Fruit fly (Drosophila melanogaster) S2 (cell line): ENCODE measurements around the gene CG43182.

ENCODE experiments used
- CG8478 ChIP-seq: fragments of >200 bp; optimal IDR thresholded peaks from 2 replicates; lab custom pipeline; 2018
- CTCF ChIP-seq, 2 experiments: fragments of >200 bp; optimal IDR thresholded peaks; 2 replicates each; lab custom pipeline; 2018

The CG43182 gene

DNA sequence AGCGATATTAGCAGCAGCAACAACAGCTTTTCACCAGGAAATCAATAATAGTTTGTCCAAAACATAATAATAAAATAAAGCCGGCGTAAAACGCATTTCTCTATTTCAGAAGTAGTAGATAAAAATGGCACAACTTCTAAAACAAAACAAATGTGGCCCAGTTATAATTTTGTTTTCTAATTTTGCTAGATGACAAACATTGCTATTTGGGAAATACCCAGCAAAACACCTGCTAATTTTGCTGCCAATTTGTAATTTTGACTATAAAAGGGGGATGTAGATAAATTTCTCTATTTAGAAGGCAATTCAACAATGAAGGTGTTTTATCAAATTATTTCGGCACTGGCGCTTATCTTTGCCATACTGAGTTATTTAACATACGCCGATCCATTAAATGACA, at the start of gene CG43182:
Gene CG43182, plus strand, starts transcription at position 301 of the 400 bp plus-strand sequence.
- TF ChIP-seq CTCF (optimal IDR thresholded peaks at IDR 0.05; lab: Kevin White, UChicago) (no peak), CG8478 (lab: Kevin White, UChicago) (no peak)

- TF ChIP-seq CTCF (optimal IDR thresholded peaks at IDR 0.05; lab: Kevin White, UChicago) (no peak), CG8478 (lab: Kevin White, UChicago) (no peak)
Measured at dm6 chrX:307384-307783, 45.5 kb upstream of the CG43182 start, which contains the start of gene CG12470. Gene CG12470 (plus strand): TSS chrX:307684.

- TF ChIP-seq CG8478 (lab: Kevin White, UChicago), result no peak
- no peak for TF ChIP-seq CTCF (optimal IDR thresholded peaks at IDR 0.05; lab: Kevin White, UChicago)
Measured at dm6 chrX:311328-311727, 41.5 kb upstream of the CG43182 start.

DNA sequence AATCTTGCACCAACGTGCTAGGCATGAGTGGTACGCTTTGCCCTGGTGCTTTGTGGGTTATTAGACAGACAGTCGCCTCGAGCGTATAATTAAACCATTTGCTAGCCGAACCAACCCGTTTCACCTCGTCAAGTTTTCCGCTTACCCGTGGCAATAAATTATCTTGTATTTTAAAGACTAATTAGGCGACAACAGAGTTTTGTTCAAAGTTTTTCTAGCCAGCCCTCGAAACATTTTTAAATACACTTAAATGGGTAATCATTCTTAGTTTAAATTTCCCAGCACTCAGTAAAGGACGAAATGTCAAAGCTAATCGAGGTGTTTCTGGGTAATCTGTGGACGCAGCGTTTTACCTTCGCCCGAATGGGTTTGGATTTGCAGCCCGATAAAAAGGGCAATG, 38.0 kb upstream of the CG43182 start, which contains the start of gene Or1a:
Gene Or1a, plus strand, starts transcription at position 301 of the 400 bp plus-strand sequence.
- TF ChIP-seq CG8478 (lab: Kevin White, UChicago) (no peak), CTCF (optimal IDR thresholded peaks at IDR 0.05; lab: Kevin White, UChicago) (no peak)

DNA sequence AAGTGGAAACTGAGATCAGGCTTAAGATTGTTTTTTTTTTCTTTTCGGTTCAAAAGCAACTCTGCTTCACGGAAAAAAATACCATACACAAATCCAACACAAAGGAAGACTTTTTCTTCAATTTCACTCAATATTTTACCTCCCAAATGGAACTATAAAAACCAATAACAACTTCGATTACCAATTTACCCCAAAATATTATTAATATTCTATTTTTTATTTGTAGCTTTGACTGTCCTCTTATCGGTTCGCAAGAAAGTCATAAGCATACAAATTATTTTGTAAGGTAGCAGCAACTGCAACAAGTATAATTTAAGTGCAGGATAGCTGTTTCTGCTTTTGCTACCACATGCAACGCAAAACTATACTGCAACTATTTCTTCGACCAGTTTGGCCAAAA, 18.9 kb upstream of the CG43182 start:
- TF ChIP-seq CG8478 (lab: Kevin White, UChicago), result no peak
- TF ChIP-seq CTCF (optimal IDR thresholded peaks at IDR 0.05; lab: Kevin White, UChicago), result no peak

dm6 chrX:334624-335292, 18.1 kb upstream of the CG43182 start:
- TF ChIP-seq CG8478 (lab: Kevin White, UChicago) (no peak), CTCF (optimal IDR thresholded peaks at IDR 0.05; lab: Kevin White, UChicago) (no peak)

- TF ChIP-seq CG8478 (lab: Kevin White, UChicago) (no peak), CTCF (optimal IDR thresholded peaks at IDR 0.05; lab: Kevin White, UChicago) (peak in 1 of 2 experiments; percentile 48)
Measured at dm6 chrX:336659-337266, 16.1 kb upstream of the CG43182 start.

- no peak for TF ChIP-seq CTCF (optimal IDR thresholded peaks at IDR 0.05; lab: Kevin White, UChicago)
- no peak for TF ChIP-seq CG8478 (lab: Kevin White, UChicago)
Measured at dm6 chrX:338123-338527, 14.7 kb upstream of the CG43182 start.

dm6 chrX:339866-340571, 12.8 kb upstream of the CG43182 start:
- no peak for TF ChIP-seq CTCF (optimal IDR thresholded peaks at IDR 0.05; lab: Kevin White, UChicago)
- no peak for TF ChIP-seq CG8478 (lab: Kevin White, UChicago)

DNA sequence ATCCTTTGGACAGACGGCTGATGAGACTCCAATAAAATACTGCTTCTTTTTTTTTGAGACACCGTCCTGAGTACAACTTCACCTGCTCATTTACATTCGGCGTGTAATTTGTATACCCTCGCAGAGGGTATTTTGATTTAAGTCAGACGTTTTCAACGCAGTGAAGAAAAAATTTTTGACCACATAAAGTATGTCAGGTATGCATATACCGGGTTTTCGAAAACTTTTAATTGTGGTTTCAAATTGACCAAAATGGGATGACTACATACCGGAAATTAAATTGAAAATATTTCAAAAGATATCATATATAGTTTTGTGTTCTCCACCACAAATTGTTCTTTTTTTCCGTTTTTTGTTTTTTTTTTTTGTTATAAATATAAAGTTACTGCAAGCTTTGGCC, 12.1 kb upstream of the CG43182 start:
- TF ChIP-seq CG8478 (lab: Kevin White, UChicago), result no peak
- TF ChIP-seq CTCF (optimal IDR thresholded peaks at IDR 0.05; lab: Kevin White, UChicago), result no peak

- TF ChIP-seq CTCF (optimal IDR thresholded peaks at IDR 0.05; lab: Kevin White, UChicago) (no peak), CG8478 (lab: Kevin White, UChicago) (no peak)
Measured at dm6 chrX:342422-343169, 10.3 kb upstream of the CG43182 start.

dm6 chrX:345246-345645, 7.6 kb upstream of the CG43182 start:
- TF ChIP-seq CG8478 (lab: Kevin White, UChicago) (no peak), CTCF (optimal IDR thresholded peaks at IDR 0.05; lab: Kevin White, UChicago) (no peak)

- TF ChIP-seq CTCF (optimal IDR thresholded peaks at IDR 0.05; lab: Kevin White, UChicago) (no peak), CG8478 (lab: Kevin White, UChicago) (no peak)
Measured at dm6 chrX:350266-350665, 2.6 kb upstream of the CG43182 start, which contains the start of gene CG43181. Gene CG43181 (plus strand): TSS chrX:350566.

- no peak for TF ChIP-seq CTCF (optimal IDR thresholded peaks at IDR 0.05; lab: Kevin White, UChicago)
- TF ChIP-seq CG8478 (lab: Kevin White, UChicago), result no peak
Measured at dm6 chrX:350970-351369, 1.9 kb upstream of the CG43182 start.
